Fruit fly (Drosophila melanogaster) whole organism, wandering third instar larva: ENCODE results near the gene Tbcc.

Source experiments
- Abd-B ChIP-seq: fragments of >200 bp; optimal IDR thresholded peaks from 2 replicates; lab custom pipeline; 2017; ENCODE audit warnings: missing biosample characterization, missing genetic modification characterization
- CG32264 ChIP-seq: fragments of 200-800 bp; sonication (Bioruptor generic); optimal IDR thresholded peaks from 2 replicates; lab custom pipeline; 2016; ENCODE audit warnings: missing biosample characterization, missing genetic modification characterization
- CG9705 ChIP-seq: fragments of 200-800 bp; sonication (Bioruptor generic); optimal IDR thresholded peaks from 2 replicates; lab custom pipeline; 2018; ENCODE audit warnings: missing biosample characterization, mild to moderate bottlenecking, missing genetic modification characterization
- CrebA ChIP-seq: fragments of 200-800 bp; sonication (Bioruptor generic); optimal IDR thresholded peaks from 2 replicates; lab custom pipeline; 2016; ENCODE audit warnings: missing biosample characterization, mild to moderate bottlenecking, missing genetic modification characterization, borderline replicate concordance
- Dfd ChIP-seq: fragments of >200 bp; optimal IDR thresholded peaks from 2 replicates; lab custom pipeline; 2017; ENCODE audit warnings: missing biosample characterization, missing genetic modification characterization
- Dif ChIP-seq: fragments of 200-275, 200-300 bp; sonication (Bioruptor generic); optimal IDR thresholded peaks from 2 replicates; lab custom pipeline; 2018; ENCODE audit warnings: missing biosample characterization, missing genetic modification characterization; ENCODE audit not compliant: partially characterized antibody
- GATAd ChIP-seq: sonication (Bioruptor generic); optimal IDR thresholded peaks from 2 replicates; lab custom pipeline; 2016; ENCODE audit warnings: missing biosample characterization, missing genetic modification characterization
- Hnf4 ChIP-seq: fragments of 200-800 bp; sonication (Bioruptor generic); optimal IDR thresholded peaks from 2 replicates; lab custom pipeline; 2016; ENCODE audit warnings: missing biosample characterization, mild to moderate bottlenecking, missing genetic modification characterization
- Hr78 ChIP-seq: fragments of >200 bp; optimal IDR thresholded peaks from 2 replicates; lab custom pipeline; 2017; ENCODE audit warnings: missing biosample characterization, missing genetic modification characterization
- Hr83 ChIP-seq: fragments of 200-300 bp; sonication (Bioruptor generic); optimal IDR thresholded peaks from 2 replicates; lab custom pipeline; 2016; ENCODE audit warnings: missing biosample characterization, mild to moderate bottlenecking, missing genetic modification characterization, moderate library complexity; ENCODE audit not compliant: poor library complexity, severe bottlenecking
- Jra ChIP-seq: sonication (Bioruptor generic); optimal IDR thresholded peaks from 2 replicates; lab custom pipeline; 2016; ENCODE audit warnings: missing biosample characterization, missing genetic modification characterization
- Mio ChIP-seq: sonication (Bioruptor generic); optimal IDR thresholded peaks from 2 replicates; lab custom pipeline; 2016; ENCODE audit warnings: missing biosample characterization, missing genetic modification characterization
- Myc ChIP-seq: fragments of >200 bp; optimal IDR thresholded peaks from 2 replicates; lab custom pipeline; 2017
- N ChIP-seq: fragments of >200 bp; optimal IDR thresholded peaks from 2 replicates; lab custom pipeline; 2018; ENCODE audit warnings: missing biosample characterization, missing external identifiers, missing genetic modification characterization
- OdsH ChIP-seq: fragments of 200-800 bp; sonication (Bioruptor generic); optimal IDR thresholded peaks from 2 replicates; lab custom pipeline; 2016; ENCODE audit warnings: missing biosample characterization, mild to moderate bottlenecking, missing genetic modification characterization
- Rel ChIP-seq, 2 experiments: fragments of 200-800 bp; sonication (Bioruptor generic) in 1 of 2; optimal IDR thresholded peaks; 2 replicates in 1 of 2; 3 replicates in 1 of 2; lab custom pipeline; 2016 to 2019; ENCODE audit warnings: mild to moderate bottlenecking in 2 of 2, missing biosample characterization in 2 of 2, missing genetic modification characterization in 2 of 2, moderate library complexity in 1 of 2
- Sp1 ChIP-seq: fragments of 200-800 bp; sonication (Bioruptor generic); optimal IDR thresholded peaks from 3 replicates; lab custom pipeline; 2019; ENCODE audit warnings: missing biosample characterization, mild to moderate bottlenecking, missing genetic modification characterization, moderate library complexity
- Vsx2 ChIP-seq: fragments of 200-300, 225-300 bp; sonication (Bioruptor generic); optimal IDR thresholded peaks from 2 replicates; lab custom pipeline; 2018; ENCODE audit warnings: missing biosample characterization, missing genetic modification characterization; ENCODE audit not compliant: partially characterized antibody
- brk ChIP-seq: fragments of 200-800 bp; sonication (Bioruptor generic); optimal IDR thresholded peaks from 2 replicates; lab custom pipeline; 2016; ENCODE audit warnings: missing biosample characterization, mild to moderate bottlenecking, missing genetic modification characterization
- dl ChIP-seq, 2 experiments: fragments of 175-275, 200-275 bp in 1 of 2; fragments of 200-275 bp in 1 of 2; sonication (Bioruptor generic); optimal IDR thresholded peaks; lab custom pipeline; 2018; ENCODE audit warnings: mild to moderate bottlenecking in 2 of 2, missing biosample characterization in 2 of 2, missing genetic modification characterization in 2 of 2, moderate library complexity in 2 of 2; ENCODE audit not compliant: partially characterized antibody in 2 of 2, insufficient read depth in 1 of 2
- dmrt93B ChIP-seq: fragments of 200-800 bp; sonication (Bioruptor generic); optimal IDR thresholded peaks from 2 replicates; lab custom pipeline; 2018; ENCODE audit warnings: missing biosample characterization, mild to moderate bottlenecking, missing genetic modification characterization
- dsf ChIP-seq: sonication (Bioruptor generic); optimal IDR thresholded peaks from 2 replicates; lab custom pipeline; 2016; ENCODE audit warnings: missing biosample characterization, missing genetic modification characterization, borderline replicate concordance
- ey ChIP-seq: fragments of 200-800 bp; sonication (Bioruptor generic); optimal IDR thresholded peaks from 2 replicates; lab custom pipeline; 2016; ENCODE audit warnings: missing biosample characterization, missing genetic modification characterization
- foxo ChIP-seq, 2 experiments: fragments of 200-800 bp; sonication (Bioruptor generic); optimal IDR thresholded peaks; 2 replicates in 1 of 2; 3 replicates in 1 of 2; lab custom pipeline; 2016 to 2017; ENCODE audit warnings: missing biosample characterization in 2 of 2, missing genetic modification characterization in 2 of 2
- fru ChIP-seq: fragments of 200-800 bp; sonication (Bioruptor generic); optimal IDR thresholded peaks from 3 replicates; lab custom pipeline; 2016; ENCODE audit warnings: missing biosample characterization, mild to moderate bottlenecking, missing genetic modification characterization
- h ChIP-seq: fragments of 200-800 bp; sonication (Bioruptor generic); optimal IDR thresholded peaks from 3 replicates; lab custom pipeline; 2016; ENCODE audit warnings: missing biosample characterization, mild to moderate bottlenecking, missing genetic modification characterization
- jim ChIP-seq: fragments of 175-275, 200-325 bp; sonication (Bioruptor generic); optimal IDR thresholded peaks from 2 replicates; lab custom pipeline; 2016; ENCODE audit warnings: missing biosample characterization, mild to moderate bottlenecking, missing genetic modification characterization
- lola ChIP-seq: fragments of >200 bp; optimal IDR thresholded peaks from 2 replicates; lab custom pipeline; 2017; ENCODE audit warnings: missing biosample characterization, missing genetic modification characterization
- pan ChIP-seq: fragments of >200 bp; optimal IDR thresholded peaks from 2 replicates; lab custom pipeline; 2017
- psq ChIP-seq: fragments of 200-800 bp; sonication (Bioruptor generic); optimal IDR thresholded peaks from 3 replicates; lab custom pipeline; 2017; ENCODE audit warnings: missing biosample characterization, mild to moderate bottlenecking, missing genetic modification characterization, moderate library complexity
- rgr ChIP-seq: fragments of 200-800 bp; sonication (Bioruptor generic); optimal IDR thresholded peaks from 3 replicates; lab custom pipeline; 2016; ENCODE audit warnings: missing biosample characterization, mild to moderate bottlenecking, missing genetic modification characterization
- sage ChIP-seq: fragments of 200-800 bp; sonication (Bioruptor generic); optimal IDR thresholded peaks from 2 replicates; lab custom pipeline; 2016; ENCODE audit warnings: missing biosample characterization, mild to moderate bottlenecking, missing genetic modification characterization
- tai ChIP-seq: sonication (Bioruptor generic); optimal IDR thresholded peaks from 2 replicates; lab custom pipeline; 2016; ENCODE audit warnings: missing biosample characterization, missing genetic modification characterization
- usp ChIP-seq: fragments of >200 bp; optimal IDR thresholded peaks from 2 replicates; lab custom pipeline; 2017; ENCODE audit warnings: missing biosample characterization, missing genetic modification characterization
- woc ChIP-seq: sonication (Bioruptor generic); optimal IDR thresholded peaks from 2 replicates; lab custom pipeline; 2016; ENCODE audit warnings: missing biosample characterization, mild to moderate bottlenecking, missing genetic modification characterization

The Tbcc gene

dm6 chr2L:4187631-4188173 lies at the start of gene Tbcc, which contains the start of gene lectin-24Db:
Gene Tbcc, minus strand, starts transcription at chr2L:4187793.
Gene lectin-24Db, plus strand, starts transcription at chr2L:4188123.
- TF ChIP-seq Hr83 (GFP tag; lab: Kevin White, UChicago) (no peak), Myc (peak; percentile 64), Jra (GFP tag; lab: Kevin White, UChicago) (no peak), Hr78 (GFP tag; lab: Kevin White, UChicago) (no peak), Sp1 (no peak), dsf (GFP tag; lab: Kevin White, UChicago) (peak; percentile 5), OdsH (GFP tag; lab: Kevin White, UChicago) (no peak), tai (GFP tag; lab: Kevin White, UChicago) (peak; percentile 71), Rel (GFP tag; optimal IDR thresholded peaks at IDR 0.05; lab: Kevin White, UChicago) (no peak), Rel (tag; optimal IDR thresholded peaks at IDR 0.05; lab: Kevin White, UChicago) (no peak), CrebA (GFP tag; lab: Kevin White, UChicago) (no peak), GATAd (no peak), rgr (no peak), dmrt93B (GFP tag; lab: Kevin White, UChicago) (no peak), ey (GFP tag; lab: Kevin White, UChicago) (no peak), N (GFP tag; lab: Kevin White, UChicago) (no peak), Dif (no peak), dl (GFP tag; optimal IDR thresholded peaks at IDR 0.05; lab: Kevin White, UChicago; ENCODE audit: insufficient read depth in 1 of 2, partially characterized antibody in 2 of 2) (no peak), h (GFP tag; lab: Kevin White, UChicago) (no peak), brk (no peak), lola (GFP tag; lab: Kevin White, UChicago) (no peak), Hnf4 (GFP tag; lab: Kevin White, UChicago) (no peak), Dfd (GFP tag; lab: Kevin White, UChicago) (no peak), CG32264 (GFP tag; lab: Kevin White, UChicago) (no peak)

- no peak for TF ChIP-seq ey (GFP tag; lab: Kevin White, UChicago)
- TF ChIP-seq, all 38 proteins: peak for 0
Observed at dm6 chr2L:4230562-4230961, 43.0 kb upstream of the Tbcc start.

dm6 chr2L:4227546-4227945 lies 40.0 kb upstream of the Tbcc start, which contains the start of gene RpL40:
Gene RpL40, plus strand, starts transcription at chr2L:4227699.
- TF ChIP-seq CG9705 (no peak), Rel (GFP tag; optimal IDR thresholded peaks at IDR 0.05; lab: Kevin White, UChicago) (no peak), Rel (tag; optimal IDR thresholded peaks at IDR 0.05; lab: Kevin White, UChicago) (no peak), N (GFP tag; lab: Kevin White, UChicago) (peak; percentile 7), lola (GFP tag; lab: Kevin White, UChicago) (no peak), OdsH (GFP tag; lab: Kevin White, UChicago) (no peak), psq (peak; percentile 3), Mio (no peak), foxo (GFP tag; optimal IDR thresholded peaks at IDR 0.05; lab: Kevin White, UChicago) (no peak), pan (no peak), Hnf4 (GFP tag; lab: Kevin White, UChicago) (no peak), rgr (no peak), dl (GFP tag; optimal IDR thresholded peaks at IDR 0.05; lab: Kevin White, UChicago; ENCODE audit: insufficient read depth in 1 of 2, partially characterized antibody in 2 of 2) (no peak), tai (GFP tag; lab: Kevin White, UChicago) (no peak)

- no peak for TF ChIP-seq psq
- peak; percentile 29 for TF ChIP-seq woc (GFP tag; lab: Kevin White, UChicago)
Observed at dm6 chr2L:4226792-4227191, 39.2 kb upstream of the Tbcc start, which contains the start of gene CG3702. Gene CG3702, minus strand, starts transcription at chr2L:4227097.

- peak; percentile 43 for TF ChIP-seq ey (GFP tag; lab: Kevin White, UChicago)
- no peak for TF ChIP-seq N (GFP tag; lab: Kevin White, UChicago)
- no peak for TF ChIP-seq dmrt93B (GFP tag; lab: Kevin White, UChicago)
- no peak for TF ChIP-seq CG9705
- TF ChIP-seq CG32264 (GFP tag; lab: Kevin White, UChicago), result no peak
- no peak for TF ChIP-seq dsf (GFP tag; lab: Kevin White, UChicago)
- no peak for TF ChIP-seq usp (GFP tag; lab: Kevin White, UChicago)
- peak; percentile 32 for TF ChIP-seq Hr83 (GFP tag; lab: Kevin White, UChicago)
- TF ChIP-seq GATAd, result no peak
- TF ChIP-seq woc (GFP tag; lab: Kevin White, UChicago), result peak; percentile 47
- TF ChIP-seq psq, result no peak
- TF ChIP-seq Hnf4 (GFP tag; lab: Kevin White, UChicago), result peak; percentile 84
- peak; percentile 60 for TF ChIP-seq fru (GFP tag; lab: Kevin White, UChicago)
- TF ChIP-seq pan, result no peak
- peak in 1 of 2 experiments; percentile 39 for TF ChIP-seq foxo (GFP tag; optimal IDR thresholded peaks at IDR 0.05; lab: Kevin White, UChicago)
- peak; percentile 24 for TF ChIP-seq sage (GFP tag; lab: Kevin White, UChicago)
- peak; percentile 30 for TF ChIP-seq h (GFP tag; lab: Kevin White, UChicago)
- no peak for TF ChIP-seq Abd-B
- no peak for TF ChIP-seq Rel (GFP tag; optimal IDR thresholded peaks at IDR 0.05; lab: Kevin White, UChicago)
- no peak for TF ChIP-seq Rel (tag; optimal IDR thresholded peaks at IDR 0.05; lab: Kevin White, UChicago)
- no peak for TF ChIP-seq jim (GFP tag; lab: Kevin White, UChicago)
- no peak for TF ChIP-seq CrebA (GFP tag; lab: Kevin White, UChicago)
- no peak for TF ChIP-seq dl (GFP tag; optimal IDR thresholded peaks at IDR 0.05; lab: Kevin White, UChicago; ENCODE audit: insufficient read depth in 1 of 2, partially characterized antibody in 2 of 2)
- no peak for TF ChIP-seq Vsx2 (GFP tag; lab: Kevin White, UChicago)
- peak; percentile 29 for TF ChIP-seq Myc
- no peak for TF ChIP-seq Dif
- TF ChIP-seq Jra (GFP tag; lab: Kevin White, UChicago), result peak; percentile 49
Observed at dm6 chr2L:4224158-4224799, 36.7 kb upstream of the Tbcc start.
